Worm (Caenorhabditis elegans) whole organism, L4 larva: ENCODE results near the gene dhhc-1.

Source experiments
- Y105C5A.15 ChIP-seq: fragments of 200-800 bp; sonication (Bioruptor generic); IDR thresholded peaks from 2 replicates; pipeline ENCODE4 v1.3.6; 2022; ENCODE audit warnings: missing genetic modification characterization, missing compliant biosample characterization
- ZK546.5 ChIP-seq, 2 experiments: sonication (generic microtip); optimal IDR thresholded peaks; 2 replicates each; lab custom pipeline; 2017; ENCODE audit warnings: missing biosample characterization in 2 of 2, missing genetic modification characterization in 2 of 2
- ces-1 ChIP-seq: fragments of 150-350 bp; sonication (generic microtip); optimal IDR thresholded peaks from 4 replicates; lab custom pipeline; 2014; ENCODE audit warnings: missing biosample characterization, missing genetic modification reagents, missing genetic modification characterization
- hif-1 ChIP-seq, 2 experiments: sonication (generic microtip); optimal IDR thresholded peaks; 2 replicates each; lab custom pipeline; 2016 to 2017; ENCODE audit warnings: missing compliant biosample characterization in 2 of 2, missing genetic modification characterization in 2 of 2, missing genetic modification reagents in 2 of 2, missing genotype in 2 of 2, mild to moderate bottlenecking in 1 of 2
- lin-13 ChIP-seq: fragments of 150-350 bp; optimal IDR thresholded peaks from 2 replicates; lab custom pipeline; 2014; ENCODE audit warnings: missing biosample characterization, missing genetic modification reagents, missing genetic modification characterization
- lsy-2 ChIP-seq, 2 experiments: fragments of 150-350 bp in 1 of 2; sonication (generic microtip) in 1 of 2; optimal IDR thresholded peaks; 2 replicates each; lab custom pipeline; 2014 to 2017; ENCODE audit warnings: missing biosample characterization in 2 of 2, missing genetic modification characterization in 2 of 2
- mes-2 ChIP-seq: sonication (generic microtip); optimal IDR thresholded peaks from 2 replicates; lab custom pipeline; 2016; ENCODE audit warnings: missing genotype, mild to moderate bottlenecking, missing genetic modification characterization, missing compliant biosample characterization; ENCODE audit not compliant: poor library complexity, severe bottlenecking
- pha-4 ChIP-seq, 2 experiments: fragments of 150-350 bp in 1 of 2; fragments of 200-800 bp in 1 of 2; sonication (Bioruptor generic) in 1 of 2; IDR thresholded peaks in 1 of 2; optimal IDR thresholded peaks in 1 of 2; 2 replicates each; pipeline versions ENCODE4 v1.3.6 to Lab custom; 2014 to 2022; ENCODE audit warnings: missing genetic modification characterization in 2 of 2, missing genetic modification reagents in 2 of 2, missing biosample characterization in 1 of 2, missing compliant biosample characterization in 1 of 2
- rbr-2 ChIP-seq: sonication (generic microtip); optimal IDR thresholded peaks from 2 replicates; lab custom pipeline; 2016; ENCODE audit warnings: missing genotype, missing genetic modification characterization, missing compliant biosample characterization
- tag-97 ChIP-seq: fragments of 200-800 bp; sonication (Bioruptor generic); IDR thresholded peaks from 2 replicates; pipeline ENCODE4 v1.3.6; 2022; ENCODE audit warnings: missing genetic modification characterization, missing compliant biosample characterization
- unc-39 ChIP-seq: sonication (generic microtip); optimal IDR thresholded peaks from 2 replicates; lab custom pipeline; 2017; ENCODE audit warnings: missing biosample characterization, missing genetic modification characterization

DNA sequence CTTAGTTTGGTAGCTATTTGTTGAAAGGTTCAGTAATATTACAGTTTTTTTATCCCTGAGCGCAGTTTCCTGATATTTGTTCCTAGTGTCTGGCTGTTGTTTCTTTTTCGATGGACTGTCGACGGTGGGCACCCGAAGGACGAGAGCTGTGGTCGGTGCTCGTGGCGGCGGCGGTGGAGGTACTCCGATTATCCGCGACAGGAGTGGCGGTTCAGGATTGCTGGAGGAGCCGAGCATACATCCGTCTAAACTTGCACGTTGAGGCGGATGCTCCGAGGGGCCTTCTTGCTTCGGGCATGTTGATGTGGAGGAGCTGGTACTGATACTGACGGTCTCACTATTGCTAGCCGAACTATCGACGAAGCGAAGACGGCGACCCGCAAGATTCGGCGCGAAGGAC, 27.1 kb upstream of the dhhc-1 start:
- TF ChIP-seq mes-2 (tag; lab: Kevin White, UChicago) (no peak), tag-97 (GFP tag; lab: Robert Waterston, UW) (no peak), Y105C5A.15 (no peak), lin-13 (GFP tag; lab: Kevin White, UChicago) (no peak), rbr-2 (tag; lab: Kevin White, UChicago) (no peak), unc-39 (no peak), lsy-2 (tag; optimal IDR thresholded peaks at IDR 0.05; lab: Kevin White, UChicago) (no peak), pha-4 (GFP tag; IDR thresholded peaks at IDR 0.05; lab: Robert Waterston, UW) (no peak), pha-4 (tag; optimal IDR thresholded peaks at IDR 0.05; lab: Kevin White, UChicago) (no peak), hif-1 (tag; optimal IDR thresholded peaks at IDR 0.05; lab: Kevin White, UChicago) (no peak), ZK546.5 (tag; optimal IDR thresholded peaks at IDR 0.05; lab: Kevin White, UChicago) (no peak), ces-1 (GFP tag; lab: Kevin White, UChicago) (no peak)
